Worm (Caenorhabditis elegans): Measurements from ENCODE around the gene nep-9.

DNA sequence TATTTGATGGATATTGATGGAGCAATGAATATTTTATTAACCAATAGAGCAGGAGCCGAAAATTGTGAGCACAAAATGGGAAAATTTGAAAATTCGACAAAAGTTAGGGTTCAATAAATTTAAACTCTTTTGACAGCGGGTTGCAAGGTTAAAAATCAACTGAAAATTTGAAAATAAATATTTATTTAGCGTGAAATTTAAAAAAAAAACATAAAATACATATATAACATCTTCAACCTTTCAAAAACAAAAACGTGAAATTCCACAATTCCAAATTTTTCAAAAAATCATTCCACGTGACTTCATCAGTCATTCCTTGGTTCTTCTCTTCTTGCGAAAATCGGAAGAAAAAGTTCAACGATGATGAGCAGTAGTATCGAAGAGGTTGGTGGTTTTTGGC is 30.3 kb upstream of the nep-9 start, which contains the start of gene C16C8.18:
- TF ChIP-seq ztf-29 (GFP tag; IDR thresholded peaks at IDR 0.05) (no peak), flt-1 (GFP tag; IDR thresholded peaks at IDR 0.05) (no peak), ref-1 (GFP tag; conservative IDR thresholded peaks at IDR 0.05) (no peak), cog-1 (tag; optimal IDR thresholded peaks at IDR 0.05) (no peak), tab-1 (GFP tag; IDR thresholded peaks at IDR 0.05) (no peak)

Data from whole organism, midembryonic.